Worm (Caenorhabditis elegans) whole organism, L1 larva: Measurements from ENCODE around the gene rgs-5.

Source experiments
- C04F5.9 ChIP-seq: sonication (generic microtip); optimal IDR thresholded peaks from 2 replicates; lab custom pipeline; 2016; ENCODE audit warnings: missing genetic modification characterization, missing compliant biosample characterization
- aly-2 ChIP-seq: fragments of 150-350 bp; optimal IDR thresholded peaks from 2 replicates; lab custom pipeline; 2014; ENCODE audit warnings: missing biosample characterization, missing genetic modification characterization
- lin-35 ChIP-seq, 2 experiments: fragments of 150-350 bp; optimal IDR thresholded peaks; 2 replicates each; lab custom pipeline; 2014; ENCODE audit warnings: missing biosample characterization in 2 of 2, missing genetic modification characterization in 2 of 2, missing genetic modification reagents in 2 of 2
- mdl-1 ChIP-seq, 2 experiments: fragments of 150-350 bp; optimal IDR thresholded peaks; 2 replicates each; lab custom pipeline; 2014 to 2017; ENCODE audit warnings: missing biosample characterization in 2 of 2, missing genetic modification characterization in 2 of 2, inconsistent platforms in 1 of 2
- nhr-12 ChIP-seq: sonication (generic microtip); optimal IDR thresholded peaks from 2 replicates; lab custom pipeline; 2017; ENCODE audit warnings: missing biosample characterization, missing genetic modification characterization
- nhr-237 ChIP-seq: fragments of 150-350 bp; optimal IDR thresholded peaks from 2 replicates; lab custom pipeline; 2014; ENCODE audit warnings: missing biosample characterization, missing genetic modification characterization
- pqm-1 ChIP-seq: sonication (generic microtip); optimal IDR thresholded peaks from 3 replicates; lab custom pipeline; 2017; ENCODE audit warnings: missing biosample characterization, missing genetic modification characterization

DNA sequence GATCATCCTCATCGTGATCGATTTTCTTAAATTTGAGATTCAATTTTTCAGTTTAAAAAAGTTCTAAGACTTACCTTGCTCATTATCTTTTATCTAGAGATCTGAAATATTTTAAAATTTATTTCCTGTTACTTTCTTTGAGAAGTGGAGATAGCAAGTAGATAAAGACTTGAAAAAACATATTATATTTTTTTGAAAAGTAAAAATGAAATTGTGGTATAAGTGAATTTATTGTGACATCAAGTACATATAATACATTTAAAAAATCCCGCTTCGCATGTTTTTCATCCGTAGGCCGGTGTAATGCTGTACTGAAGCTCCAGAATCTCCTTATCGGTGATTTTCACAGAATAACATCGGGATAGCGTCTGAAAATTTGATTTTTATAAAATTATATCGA is 1.1 kb upstream of the rgs-5 start, which contains the start of gene B0336.7:
- TF ChIP-seq pqm-1 = no peak
- TF ChIP-seq aly-2 (tag; lab: Kevin White, UChicago) = no peak
- TF ChIP-seq C04F5.9 (tag; lab: Kevin White, UChicago) = no peak
- no peak for TF ChIP-seq nhr-12 (tag; lab: Kevin White, UChicago)
- TF ChIP-seq nhr-237 = no peak
- no peak for TF ChIP-seq lin-35 (GFP tag; optimal IDR thresholded peaks at IDR 0.05; lab: Kevin White, UChicago)
- TF ChIP-seq mdl-1 (tag; optimal IDR thresholded peaks at IDR 0.05; lab: Kevin White, UChicago) = no peak
